Fruit fly (Drosophila melanogaster): Measurements from ENCODE around the gene CG15332.

The CG15332 gene

DNA sequence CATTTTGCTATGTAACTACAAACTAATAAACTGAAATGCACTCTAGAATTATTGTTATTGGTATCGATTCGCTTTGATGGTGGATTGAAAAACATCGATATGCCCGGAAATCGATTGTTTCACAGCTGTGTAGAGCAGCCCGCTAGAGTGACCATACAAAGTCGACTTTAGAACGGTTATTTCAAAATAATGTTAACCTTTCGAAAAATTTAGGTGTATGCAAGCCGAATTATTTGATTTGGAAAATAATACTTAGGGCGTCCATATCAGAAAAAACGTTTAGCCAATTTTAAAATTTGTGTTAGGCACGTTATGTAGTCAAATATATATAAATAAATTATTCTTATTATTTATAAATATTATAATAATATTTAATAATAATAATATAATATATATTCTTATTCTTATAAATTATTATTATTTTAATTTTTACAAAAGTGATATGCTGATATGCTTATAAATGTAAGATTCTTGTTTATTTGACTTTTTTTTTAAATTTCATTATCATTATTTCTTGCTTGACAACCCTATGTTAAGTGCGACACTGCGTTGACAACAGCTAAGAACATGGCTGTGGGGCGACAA, 12.5 kb upstream of the CG15332 start, which contains the start of gene sws (continued):
- TF ChIP-seq Hr39 (GFP tag; optimal IDR thresholded peaks at IDR 0.05): peak; percentile 9
- no peak for TF ChIP-seq Blimp-1 (GFP tag; optimal IDR thresholded peaks at IDR 0.05)
- no peak for TF ChIP-seq fd85E (GFP tag; optimal IDR thresholded peaks at IDR 0.05)
- no peak for TF ChIP-seq CG6163 (GFP tag; IDR thresholded peaks at IDR 0.05)
- peak; percentile 34 for TF ChIP-seq CG32006 (GFP tag; optimal IDR thresholded peaks at IDR 0.05)
- no peak for TF ChIP-seq Gug (GFP tag; IDR thresholded peaks at IDR 0.05)
- TF ChIP-seq CG3032 (tag; optimal IDR thresholded peaks at IDR 0.05): peak; percentile 36
- peak; percentile 58 for TF ChIP-seq CG34406 (GFP tag; optimal IDR thresholded peaks at IDR 0.05)
- TF ChIP-seq acj6 (GFP tag; optimal IDR thresholded peaks at IDR 0.05): peak; percentile 54
- no peak for TF ChIP-seq CG11294 (GFP tag; IDR thresholded peaks at IDR 0.05)
- no peak for TF ChIP-seq Sox14 (GFP tag; optimal IDR thresholded peaks at IDR 0.05)
- no peak for TF ChIP-seq fd59A (GFP tag; optimal IDR thresholded peaks at IDR 0.05)
- TF ChIP-seq fkh (GFP tag; optimal IDR thresholded peaks at IDR 0.05): no peak
- no peak for TF ChIP-seq dsx (GFP tag; optimal IDR thresholded peaks at IDR 0.05; ENCODE audit: poor library complexity, severe bottlenecking)
- no peak for TF ChIP-seq Lpt (GFP tag; optimal IDR thresholded peaks at IDR 0.05)
- peak; percentile 14 for TF ChIP-seq CG31627 (GFP tag; optimal IDR thresholded peaks at IDR 0.05)
- no peak for TF ChIP-seq CG6276 (GFP tag; optimal IDR thresholded peaks at IDR 0.05)
- TF ChIP-seq Smox (GFP tag; optimal IDR thresholded peaks at IDR 0.05): peak; percentile 39
- peak; percentile 59 for TF ChIP-seq svp (GFP tag)
- TF ChIP-seq CG15336 (GFP tag; IDR thresholded peaks at IDR 0.05): no peak
- no peak for TF ChIP-seq CG10669 (GFP tag; optimal IDR thresholded peaks at IDR 0.05)
- TF ChIP-seq OdsH (GFP tag; optimal IDR thresholded peaks at IDR 0.05): peak; percentile 51
- TF ChIP-seq achi (GFP tag; optimal IDR thresholded peaks at IDR 0.05): peak; percentile 55
- TF ChIP-seq CG8632 (GFP tag; optimal IDR thresholded peaks at IDR 0.05): peak; percentile 53
- no peak for TF ChIP-seq CG11762 (GFP tag; optimal IDR thresholded peaks at IDR 0.05; ENCODE audit: insufficient read depth)
- TF ChIP-seq Eip75B (GFP tag; optimal IDR thresholded peaks at IDR 0.05): no peak
- TF ChIP-seq spab (GFP tag; optimal IDR thresholded peaks at IDR 0.05): no peak
- TF ChIP-seq CG6808 (GFP tag; optimal IDR thresholded peaks at IDR 0.05): no peak
- no peak for TF ChIP-seq CG11902 (GFP tag; optimal IDR thresholded peaks at IDR 0.05)
- peak; percentile 51 for TF ChIP-seq pdm3 (GFP tag; optimal IDR thresholded peaks at IDR 0.05)
- TF ChIP-seq CG1621 (tag; optimal IDR thresholded peaks at IDR 0.05): no peak
- TF ChIP-seq topi (GFP tag; optimal IDR thresholded peaks at IDR 0.05): peak; percentile 36
- TF ChIP-seq CG16779 (tag; optimal IDR thresholded peaks at IDR 0.05): no peak
- peak; percentile 35 for TF ChIP-seq Met (GFP tag; optimal IDR thresholded peaks at IDR 0.05)
- TF ChIP-seq Eip78C (GFP tag): peak; percentile 74

DNA sequence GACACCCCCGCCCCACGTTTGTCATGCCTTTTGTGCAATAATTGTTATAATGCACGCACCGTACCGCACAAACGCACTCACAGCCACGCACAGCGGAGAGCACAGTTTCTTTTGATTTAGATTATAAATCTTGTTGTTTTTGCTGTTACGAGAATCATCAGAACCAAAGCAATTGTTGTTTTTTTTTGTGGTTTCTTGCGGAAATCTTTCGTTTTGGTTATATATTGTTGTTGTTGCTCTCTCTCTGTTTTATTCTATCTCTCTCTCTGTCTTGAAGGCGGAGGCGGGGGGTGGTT, 12.0 kb upstream of the CG15332 start:
- TF ChIP-seq ss (GFP tag; optimal IDR thresholded peaks at IDR 0.05) (peak in 1 of 2 experiments; percentile 56), Hr4 (GFP tag; optimal IDR thresholded peaks at IDR 0.05) (no peak), CG6808 (GFP tag; optimal IDR thresholded peaks at IDR 0.05) (no peak), Ets21C (GFP tag; optimal IDR thresholded peaks at IDR 0.05) (no peak), svp (GFP tag) (no peak), pdm3 (GFP tag; optimal IDR thresholded peaks at IDR 0.05) (no peak), CG6792 (GFP tag; optimal IDR thresholded peaks at IDR 0.05) (no peak), net (GFP tag; optimal IDR thresholded peaks at IDR 0.05) (no peak), CG15336 (GFP tag; IDR thresholded peaks at IDR 0.05) (no peak), fd85E (GFP tag; optimal IDR thresholded peaks at IDR 0.05) (no peak), CG16779 (tag; optimal IDR thresholded peaks at IDR 0.05) (no peak), CG34406 (GFP tag; optimal IDR thresholded peaks at IDR 0.05) (no peak), CG3032 (tag; optimal IDR thresholded peaks at IDR 0.05) (no peak), salr (GFP tag; optimal IDR thresholded peaks at IDR 0.05) (no peak), CG9139 (GFP tag; optimal IDR thresholded peaks at IDR 0.05) (peak; percentile 10), Smox (GFP tag; optimal IDR thresholded peaks at IDR 0.05) (no peak), CG10631 (GFP tag; optimal IDR thresholded peaks at IDR 0.05) (no peak), fkh (GFP tag; optimal IDR thresholded peaks at IDR 0.05) (no peak), CG8119 (GFP tag; IDR thresholded peaks at IDR 0.05) (0 out of 3 replicates have a peak, but pooled peaks have one; percentile 9), Blimp-1 (GFP tag; optimal IDR thresholded peaks at IDR 0.05) (no peak), CG6854 (GFP tag; optimal IDR thresholded peaks at IDR 0.05) (no peak), CG11902 (GFP tag; optimal IDR thresholded peaks at IDR 0.05) (no peak), achi (GFP tag; optimal IDR thresholded peaks at IDR 0.05) (no peak), Hr39 (GFP tag; optimal IDR thresholded peaks at IDR 0.05) (no peak), Sox15 (GFP tag; optimal IDR thresholded peaks at IDR 0.05) (no peak), Sox14 (GFP tag; optimal IDR thresholded peaks at IDR 0.05) (peak; percentile 28), dsx (GFP tag; optimal IDR thresholded peaks at IDR 0.05; ENCODE audit: poor library complexity, severe bottlenecking) (peak; percentile 14), CG1621 (tag; optimal IDR thresholded peaks at IDR 0.05) (no peak), vri (GFP tag; optimal IDR thresholded peaks at IDR 0.05) (no peak)

Data from whole organism, prepupa.